Worm (Caenorhabditis elegans) whole organism, mixed stage, embryonic: Measurements from ENCODE around the gene fbxc-58.

ENCODE experiments used
- M03D4.4 ChIP-seq: sonication (generic microtip); optimal IDR thresholded peaks from 2 replicates; lab custom pipeline; 2017; ENCODE audit warnings: mild to moderate bottlenecking, missing genetic modification characterization, missing compliant biosample characterization
- bed-3 ChIP-seq: fragments of 200-800 bp; sonication (Bioruptor generic); optimal IDR thresholded peaks from 3 replicates; lab custom pipeline; 2018; ENCODE audit warnings: mild to moderate bottlenecking, missing genetic modification characterization, moderate library complexity, missing compliant biosample characterization
- blmp-1 ChIP-seq: fragments of 150-350 bp; optimal IDR thresholded peaks from 2 replicates; lab custom pipeline; 2014; ENCODE audit warnings: missing biosample characterization, missing genetic modification characterization
- ceh-39 ChIP-seq: fragments of 150-350 bp; optimal IDR thresholded peaks from 2 replicates; lab custom pipeline; 2014; ENCODE audit warnings: missing biosample characterization, missing genetic modification characterization
- ceh-43 ChIP-seq: fragments of 200-800 bp; sonication (Bioruptor generic); optimal IDR thresholded peaks from 2 replicates; lab custom pipeline; 2018; ENCODE audit warnings: mild to moderate bottlenecking, missing genetic modification characterization, moderate library complexity, missing compliant biosample characterization
- ceh-83 ChIP-seq: fragments of 200-800 bp; sonication (Bioruptor generic); optimal IDR thresholded peaks from 2 replicates; lab custom pipeline; 2018; ENCODE audit warnings: mild to moderate bottlenecking, missing genetic modification characterization, missing compliant biosample characterization
- ces-1 ChIP-seq: fragments of 150-350 bp; optimal IDR thresholded peaks from 2 replicates; lab custom pipeline; 2014; ENCODE audit warnings: missing biosample characterization, missing genetic modification reagents, missing genetic modification characterization
- cnd-1 ChIP-seq: fragments of 200-800 bp; sonication (Bioruptor generic); optimal IDR thresholded peaks from 2 replicates; lab custom pipeline; 2018; ENCODE audit warnings: mild to moderate bottlenecking, missing genetic modification characterization, missing compliant biosample characterization
- drap-1 ChIP-seq: fragments of 200-800 bp; sonication (Bioruptor generic); optimal IDR thresholded peaks from 3 replicates; lab custom pipeline; 2018; ENCODE audit warnings: mild to moderate bottlenecking, missing genetic modification characterization, missing compliant biosample characterization
- elt-3 ChIP-seq: fragments of 150-350 bp; optimal IDR thresholded peaks from 2 replicates; lab custom pipeline; 2014; ENCODE audit warnings: missing biosample characterization, missing genetic modification characterization
- flh-1 ChIP-seq: fragments of 200-800 bp; sonication (Bioruptor generic); optimal IDR thresholded peaks from 2 replicates; lab custom pipeline; 2018; ENCODE audit warnings: mild to moderate bottlenecking, missing genetic modification characterization, moderate library complexity, missing compliant biosample characterization
- ham-2 ChIP-seq: fragments of 200-800 bp; sonication (Bioruptor generic); optimal IDR thresholded peaks from 2 replicates; lab custom pipeline; 2018; ENCODE audit warnings: mild to moderate bottlenecking, missing genetic modification characterization, missing compliant biosample characterization
- hlh-1 ChIP-seq: fragments of 150-350 bp; optimal IDR thresholded peaks from 2 replicates; lab custom pipeline; 2014; ENCODE audit warnings: missing biosample characterization, missing genetic modification reagents, missing genetic modification characterization
- lin-13 ChIP-seq: fragments of 150-350 bp; optimal IDR thresholded peaks from 2 replicates; lab custom pipeline; 2014; ENCODE audit warnings: missing biosample characterization, missing genetic modification characterization
- lin-32 ChIP-seq: fragments of 200-800 bp; sonication (Bioruptor generic); optimal IDR thresholded peaks from 2 replicates; lab custom pipeline; 2018; ENCODE audit warnings: mild to moderate bottlenecking, missing genetic modification characterization, missing compliant biosample characterization
- lsy-2 ChIP-seq: fragments of 150-350 bp; optimal IDR thresholded peaks from 2 replicates; lab custom pipeline; 2014; ENCODE audit warnings: missing biosample characterization, missing genetic modification characterization
- mab-5 ChIP-seq: fragments of 150-350 bp; optimal IDR thresholded peaks from 2 replicates; lab custom pipeline; 2014; ENCODE audit warnings: missing biosample characterization, missing genetic modification characterization
- mep-1 ChIP-seq: fragments of 150-350 bp; optimal IDR thresholded peaks from 2 replicates; lab custom pipeline; 2017; ENCODE audit warnings: missing biosample characterization, missing genetic modification reagents, missing genetic modification characterization, inconsistent platforms
- mls-2 ChIP-seq: sonication (generic microtip); optimal IDR thresholded peaks from 2 replicates; lab custom pipeline; 2016; ENCODE audit warnings: mild to moderate bottlenecking, missing genetic modification characterization, moderate library complexity, missing compliant biosample characterization
- nhr-12 ChIP-seq: fragments of 150-350 bp; optimal IDR thresholded peaks from 2 replicates; lab custom pipeline; 2014; ENCODE audit warnings: missing biosample characterization, missing genetic modification characterization
- nhr-2 ChIP-seq: fragments of 150-350 bp; optimal IDR thresholded peaks from 2 replicates; lab custom pipeline; 2014; ENCODE audit warnings: missing biosample characterization, missing genetic modification characterization
- nhr-237 ChIP-seq: fragments of 150-350 bp; optimal IDR thresholded peaks from 2 replicates; lab custom pipeline; 2014; ENCODE audit warnings: missing biosample characterization, missing genetic modification characterization
- nhr-28 ChIP-seq: fragments of 150-350 bp; optimal IDR thresholded peaks from 2 replicates; lab custom pipeline; 2014; ENCODE audit warnings: missing biosample characterization, missing genetic modification characterization
- nhr-76 ChIP-seq: sonication (generic microtip); optimal IDR thresholded peaks from 2 replicates; lab custom pipeline; 2017; ENCODE audit warnings: missing biosample characterization, missing genetic modification characterization
- pha-4 ChIP-seq: fragments of 150-350 bp; optimal IDR thresholded peaks from 2 replicates; lab custom pipeline; 2018; ENCODE audit warnings: missing biosample characterization, missing genetic modification reagents, missing genetic modification characterization
- sem-2 ChIP-seq: fragments of 200-800 bp; sonication (Bioruptor generic); optimal IDR thresholded peaks from 2 replicates; lab custom pipeline; 2018; ENCODE audit warnings: mild to moderate bottlenecking, missing genetic modification characterization, missing compliant biosample characterization
- snpc-4 ChIP-seq: fragments of 150-350 bp; optimal IDR thresholded peaks from 2 replicates; lab custom pipeline; 2014; ENCODE audit warnings: missing biosample characterization, missing genetic modification characterization
- sptf-1 ChIP-seq: sonication (generic microtip); optimal IDR thresholded peaks from 2 replicates; lab custom pipeline; 2017; ENCODE audit warnings: mild to moderate bottlenecking, missing genetic modification characterization, moderate library complexity, missing compliant biosample characterization
- tbx-8 ChIP-seq: fragments of 200-800 bp; sonication (Bioruptor generic); optimal IDR thresholded peaks from 2 replicates; lab custom pipeline; 2018; ENCODE audit warnings: mild to moderate bottlenecking, missing genetic modification characterization, moderate library complexity, missing compliant biosample characterization
- unc-120 ChIP-seq: sonication (generic microtip); optimal IDR thresholded peaks from 2 replicates; lab custom pipeline; 2017; ENCODE audit warnings: missing genetic modification characterization, missing compliant biosample characterization; ENCODE audit not compliant: poor library complexity, severe bottlenecking
- unc-39 ChIP-seq: fragments of 150-350 bp; optimal IDR thresholded peaks from 2 replicates; lab custom pipeline; 2014; ENCODE audit warnings: missing biosample characterization, missing genetic modification characterization
- unc-62 ChIP-seq: fragments of 150-350 bp; optimal IDR thresholded peaks from 2 replicates; lab custom pipeline; 2014; ENCODE audit warnings: missing biosample characterization, missing genetic modification reagents, missing genetic modification characterization
- zip-8 ChIP-seq: fragments of 150-350 bp; optimal IDR thresholded peaks from 2 replicates; lab custom pipeline; 2014; ENCODE audit warnings: missing biosample characterization, missing genetic modification characterization
- ztf-11 ChIP-seq: fragments of 150-350 bp; optimal IDR thresholded peaks from 2 replicates; lab custom pipeline; 2014; ENCODE audit warnings: missing biosample characterization, missing genetic modification characterization

fbxc-58 gene

DNA sequence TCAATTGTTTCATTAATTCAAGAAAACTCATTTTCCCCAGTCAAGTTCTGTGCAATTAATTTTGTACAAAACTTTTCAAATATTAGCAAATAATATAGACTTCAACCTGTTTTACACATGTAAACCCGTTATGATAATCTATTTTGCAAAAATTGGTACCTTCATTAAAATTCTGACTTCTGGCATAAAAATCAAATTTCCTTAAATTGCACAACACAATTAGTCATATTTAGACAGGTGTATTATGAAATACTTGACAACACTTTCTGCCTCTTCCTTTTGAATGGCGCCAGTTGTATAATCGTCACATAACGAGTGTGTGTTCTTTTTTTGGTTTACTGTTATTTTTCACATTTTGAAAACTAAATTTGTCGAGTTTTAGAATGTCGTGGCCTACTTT, at the start of gene fbxc-58:
Gene fbxc-58, plus strand, starts transcription at position 383 of the 400 bp plus-strand sequence.
- TF ChIP-seq ham-2, result no peak
- TF ChIP-seq ces-1 (GFP tag; lab: Kevin White, UChicago), result peak; percentile 53
- no peak for TF ChIP-seq mab-5 (tag; lab: Kevin White, UChicago)
- TF ChIP-seq, all 35 proteins: peak for 1

DNA sequence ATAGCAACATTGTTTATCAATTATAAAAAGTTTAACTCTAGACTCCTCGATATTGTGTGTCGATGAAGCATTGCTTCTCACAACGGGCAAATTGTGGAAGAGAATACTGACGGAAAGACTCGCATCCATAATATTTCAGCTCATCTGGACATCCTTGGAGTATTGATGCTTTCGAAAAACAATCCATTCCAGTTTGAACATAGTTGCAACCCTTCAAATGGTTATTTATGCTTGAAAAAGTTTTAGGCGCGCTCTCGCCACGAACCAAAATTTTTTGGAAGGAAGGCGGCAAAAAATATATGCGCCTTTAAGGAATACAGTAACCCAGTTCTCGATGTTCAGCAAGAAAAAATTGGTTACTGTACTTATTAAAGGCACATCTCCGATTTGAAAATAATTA, 48.8 kb upstream of the fbxc-58 start:
- no peak for TF ChIP-seq nhr-28 (tag; lab: Kevin White, UChicago)
- TF ChIP-seq ces-1 (GFP tag; lab: Kevin White, UChicago), result no peak
- no peak for TF ChIP-seq ceh-83 (GFP tag; lab: Kevin White, UChicago)
- TF ChIP-seq elt-3 (tag; lab: Kevin White, UChicago), result no peak
- TF ChIP-seq M03D4.4 (tag; lab: Kevin White, UChicago), result no peak
- no peak for TF ChIP-seq pha-4
- no peak for TF ChIP-seq unc-120 (tag; lab: Kevin White, UChicago)
- TF ChIP-seq nhr-2 (tag; lab: Kevin White, UChicago), result no peak
- TF ChIP-seq flh-1, result no peak
- TF ChIP-seq blmp-1 (tag; lab: Kevin White, UChicago), result no peak
- no peak for TF ChIP-seq mls-2 (tag; lab: Kevin White, UChicago)
- no peak for TF ChIP-seq sem-2
- no peak for TF ChIP-seq unc-62 (GFP tag; lab: Kevin White, UChicago)
- no peak for TF ChIP-seq sptf-1
- no peak for TF ChIP-seq lin-13 (tag; lab: Kevin White, UChicago)
- no peak for TF ChIP-seq ham-2
- no peak for TF ChIP-seq snpc-4 (tag; lab: Kevin White, UChicago)
- TF ChIP-seq lin-32, result no peak
- no peak for TF ChIP-seq cnd-1 (tag; lab: Kevin White, UChicago)

DNA sequence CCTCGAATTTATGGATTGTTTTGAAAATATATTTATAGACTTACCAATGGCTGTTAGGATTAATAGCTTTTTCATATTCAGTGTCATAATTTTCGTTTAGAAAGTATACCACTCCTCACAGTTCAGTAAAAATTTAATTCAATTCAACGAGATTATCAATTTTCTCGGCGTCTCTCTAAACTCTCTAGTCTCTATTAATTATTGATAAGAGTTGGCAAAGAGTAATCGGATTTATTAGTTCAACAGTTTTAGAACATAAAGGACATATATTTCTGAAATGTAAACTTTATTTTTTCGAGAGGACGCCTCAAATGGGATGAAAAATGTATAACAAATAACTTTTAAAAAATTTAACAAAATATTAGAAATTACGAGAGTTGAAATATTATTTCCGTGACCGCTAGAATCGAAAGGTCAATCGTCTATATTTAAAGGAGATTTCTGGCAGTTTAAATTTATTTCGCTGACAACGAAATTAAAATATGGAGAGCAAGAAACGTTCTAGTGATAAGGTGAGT, 47.3 kb upstream of the fbxc-58 start, which contains the start of the genes nspg-11 and F49C12.15:
Gene nspg-11, minus strand, starts transcription at position 101 of the 518 bp plus-strand sequence.
Gene F49C12.15, plus strand, starts transcription at position 468 of the 518 bp plus-strand sequence.
- TF ChIP-seq ceh-39 (tag; lab: Kevin White, UChicago) (no peak), mep-1 (tag; lab: Kevin White, UChicago) (no peak), unc-39 (tag; lab: Kevin White, UChicago) (no peak), lin-32 (no peak), mab-5 (tag; lab: Kevin White, UChicago) (no peak), mls-2 (tag; lab: Kevin White, UChicago) (no peak), M03D4.4 (tag; lab: Kevin White, UChicago) (no peak), nhr-237 (tag; lab: Kevin White, UChicago) (no peak), drap-1 (GFP tag; lab: Kevin White, UChicago) (no peak), cnd-1 (tag; lab: Kevin White, UChicago) (no peak), nhr-76 (tag; lab: Kevin White, UChicago) (no peak), ztf-11 (tag; lab: Kevin White, UChicago) (no peak), ceh-83 (GFP tag; lab: Kevin White, UChicago) (no peak), hlh-1 (tag; lab: Kevin White, UChicago) (no peak), ces-1 (GFP tag; lab: Kevin White, UChicago) (no peak), ham-2 (no peak)
- TF ChIP-seq, all 35 proteins: peak for 0

DNA sequence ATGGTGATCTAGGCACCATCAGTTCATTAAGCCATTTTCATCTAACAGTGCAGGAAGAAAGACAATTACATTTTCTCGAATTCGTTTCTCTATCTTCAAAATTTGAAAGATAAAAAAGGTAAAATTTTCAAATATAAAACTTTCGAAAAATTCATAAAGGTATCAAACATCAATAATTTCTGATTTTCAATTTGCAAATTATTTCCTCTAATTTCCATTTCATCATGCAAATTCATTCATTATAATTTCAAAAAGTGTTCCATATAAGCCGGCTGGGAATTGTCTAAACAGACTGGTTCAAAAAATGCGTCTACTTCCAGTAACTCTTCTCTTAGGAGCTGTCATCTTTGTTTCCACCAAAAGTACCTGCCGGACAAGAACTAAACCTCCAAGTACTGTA, 43.6 kb upstream of the fbxc-58 start, which contains the start of gene clec-183:
Gene clec-183, plus strand, starts transcription at position 301 of the 400 bp plus-strand sequence.
- TF ChIP-seq ceh-39 (tag; lab: Kevin White, UChicago), result no peak
- TF ChIP-seq nhr-237 (tag; lab: Kevin White, UChicago), result no peak
- no peak for TF ChIP-seq elt-3 (tag; lab: Kevin White, UChicago)
- TF ChIP-seq nhr-12 (tag; lab: Kevin White, UChicago), result no peak
- TF ChIP-seq unc-120 (tag; lab: Kevin White, UChicago), result no peak
- TF ChIP-seq lin-32, result no peak
- TF ChIP-seq snpc-4 (tag; lab: Kevin White, UChicago), result no peak
- no peak for TF ChIP-seq lsy-2 (tag; lab: Kevin White, UChicago)
- TF ChIP-seq sem-2, result no peak
- no peak for TF ChIP-seq sptf-1

DNA sequence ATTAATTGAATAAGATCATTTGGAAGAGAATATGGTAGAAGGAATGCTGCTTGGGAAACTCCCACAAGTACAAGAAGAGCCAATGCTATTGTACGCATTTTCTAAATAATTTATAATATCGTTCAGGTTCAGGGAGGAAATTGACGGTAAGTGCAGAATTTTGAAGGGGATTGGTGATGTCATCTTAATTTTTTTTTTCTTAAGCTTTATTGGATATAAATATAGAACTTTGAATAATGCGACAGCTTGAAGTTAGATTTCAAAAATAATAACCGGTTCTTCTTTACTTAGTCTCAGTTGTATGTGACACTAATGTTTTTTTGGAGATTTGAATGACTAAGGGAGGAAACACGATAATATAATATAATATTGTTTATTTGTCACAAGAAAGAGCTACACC, 40.6 kb upstream of the fbxc-58 start, which contains the start of gene nspg-7.1:
Gene nspg-7.1, minus strand, starts transcription at position 101 of the 400 bp plus-strand sequence.
- TF ChIP-seq sptf-1 (no peak), mab-5 (tag; lab: Kevin White, UChicago) (no peak), ceh-43 (GFP tag; lab: Kevin White, UChicago) (no peak), lin-13 (tag; lab: Kevin White, UChicago) (no peak), tbx-8 (GFP tag; lab: Kevin White, UChicago) (no peak), ztf-11 (tag; lab: Kevin White, UChicago) (no peak), ceh-39 (tag; lab: Kevin White, UChicago) (no peak), hlh-1 (tag; lab: Kevin White, UChicago) (no peak), drap-1 (GFP tag; lab: Kevin White, UChicago) (no peak), mep-1 (tag; lab: Kevin White, UChicago) (no peak), lin-32 (no peak), blmp-1 (tag; lab: Kevin White, UChicago) (no peak), ces-1 (GFP tag; lab: Kevin White, UChicago) (no peak), nhr-12 (tag; lab: Kevin White, UChicago) (no peak), lsy-2 (tag; lab: Kevin White, UChicago) (no peak), zip-8 (tag; lab: Kevin White, UChicago) (no peak), M03D4.4 (tag; lab: Kevin White, UChicago) (no peak), bed-3 (GFP tag; lab: Kevin White, UChicago) (no peak)
- TF ChIP-seq, all 35 proteins: peak for 0
